Worm (Caenorhabditis elegans) whole organism, L1 larva: ENCODE data around the gene rad-50.

Experiments
- C34B4.2 ChIP-seq: sonication (generic microtip); optimal IDR thresholded peaks from 2 replicates; lab custom pipeline; 2017; ENCODE audit warnings: mild to moderate bottlenecking, missing genetic modification characterization, missing compliant biosample characterization
- aly-2 ChIP-seq: fragments of 150-350 bp; optimal IDR thresholded peaks from 2 replicates; lab custom pipeline; 2014; ENCODE audit warnings: missing biosample characterization, missing genetic modification characterization
- ama-1 ChIP-seq: fragments of 150-350 bp; optimal IDR thresholded peaks from 2 replicates; lab custom pipeline; 2014
- blmp-1 ChIP-seq: fragments of 150-350 bp; optimal IDR thresholded peaks from 2 replicates; lab custom pipeline; 2014; ENCODE audit warnings: missing biosample characterization, missing genetic modification characterization
- ceh-8 ChIP-seq: fragments of 200-800 bp; sonication (Bioruptor generic); optimal IDR thresholded peaks from 2 replicates; lab custom pipeline; 2018; ENCODE audit warnings: mild to moderate bottlenecking, missing genetic modification characterization, moderate library complexity, missing compliant biosample characterization
- ceh-88 ChIP-seq: fragments of 200-800 bp; sonication (Bioruptor generic); IDR thresholded peaks from 2 replicates; pipeline ENCODE4 v1.3.6; 2022; ENCODE audit warnings: missing genetic modification characterization, missing compliant biosample characterization
- ceh-90 ChIP-seq: sonication (generic microtip); optimal IDR thresholded peaks from 2 replicates; lab custom pipeline; 2016; ENCODE audit warnings: missing genetic modification characterization, missing compliant biosample characterization
- dpl-1 ChIP-seq, 3 experiments: fragments of 150-350 bp in 2 of 3; sonication (generic microtip) in 1 of 3; optimal IDR thresholded peaks; 2 replicates each; lab custom pipeline; 2014 to 2017; ENCODE audit warnings: missing biosample characterization in 3 of 3, missing genetic modification characterization in 3 of 3, missing genetic modification reagents in 3 of 3
- dsc-1 ChIP-seq: sonication (generic microtip); optimal IDR thresholded peaks from 2 replicates; lab custom pipeline; 2016; ENCODE audit warnings: mild to moderate bottlenecking, missing genetic modification characterization, missing compliant biosample characterization
- efl-1 ChIP-seq, 4 experiments: fragments of 150-350 bp; optimal IDR thresholded peaks in 3 of 4; peaks in 1 of 4; 1 replicate in 1 of 4; 2 replicates in 3 of 4; lab custom pipeline; 2014; ENCODE audit warnings: missing biosample characterization in 2 of 4, missing genetic modification characterization in 2 of 4, missing genetic modification reagents in 2 of 4
- elt-2 ChIP-seq: sonication (generic microtip); optimal IDR thresholded peaks from 2 replicates; lab custom pipeline; 2016; ENCODE audit warnings: missing genetic modification characterization, mild to moderate bottlenecking, inconsistent platforms, missing compliant biosample characterization, missing genetic modification reagents
- elt-3 ChIP-seq, 6 experiments: fragments of 150-350 bp in 1 of 6; sonication (generic microtip); optimal IDR thresholded peaks; 2 replicates each; lab custom pipeline; 2017 to 2018; ENCODE audit warnings: missing biosample characterization in 6 of 6, missing genetic modification characterization in 6 of 6, inconsistent platforms in 1 of 6
- fkh-10 ChIP-seq: sonication (generic microtip); optimal IDR thresholded peaks from 2 replicates; lab custom pipeline; 2017; ENCODE audit warnings: missing biosample characterization, missing genetic modification reagents, missing genetic modification characterization
- irx-1 ChIP-seq: sonication (generic microtip); optimal IDR thresholded peaks from 2 replicates; lab custom pipeline; 2016; ENCODE audit warnings: missing genetic modification characterization, missing compliant biosample characterization
- lin-13 ChIP-seq: fragments of 150-350 bp; optimal IDR thresholded peaks from 2 replicates; lab custom pipeline; 2014; ENCODE audit warnings: missing biosample characterization, missing genetic modification reagents, missing genetic modification characterization
- lin-14 ChIP-seq: fragments of 200-800 bp; sonication (Bioruptor generic); optimal IDR thresholded peaks from 2 replicates; lab custom pipeline; 2018; ENCODE audit warnings: mild to moderate bottlenecking, missing genetic modification characterization, moderate library complexity, missing compliant biosample characterization
- lin-15B ChIP-seq: fragments of 150-350 bp; sonication (generic microtip); optimal IDR thresholded peaks from 3 replicates; lab custom pipeline; 2014; ENCODE audit warnings: missing biosample characterization, missing genetic modification characterization
- mdl-1 ChIP-seq, 2 experiments: fragments of 150-350 bp; optimal IDR thresholded peaks; 2 replicates each; lab custom pipeline; 2014 to 2017; ENCODE audit warnings: missing biosample characterization in 2 of 2, missing genetic modification characterization in 2 of 2, inconsistent platforms in 1 of 2
- mef-2 ChIP-seq: fragments of 150-350 bp; optimal IDR thresholded peaks from 2 replicates; lab custom pipeline; 2014; ENCODE audit warnings: missing biosample characterization, missing genetic modification characterization
- mep-1 ChIP-seq: fragments of 150-350 bp; optimal IDR thresholded peaks from 2 replicates; lab custom pipeline; 2014; ENCODE audit warnings: missing biosample characterization, missing genetic modification characterization
- nhr-12 ChIP-seq: sonication (generic microtip); optimal IDR thresholded peaks from 2 replicates; lab custom pipeline; 2017; ENCODE audit warnings: missing biosample characterization, missing genetic modification characterization
- nhr-19 ChIP-seq: fragments of 200-800 bp; sonication (Bioruptor generic); conservative IDR thresholded peaks from 2 replicates; pipeline ENCODE4 v1.3.6; 2022; ENCODE audit warnings: missing genetic modification characterization, missing compliant biosample characterization
- nhr-28 ChIP-seq: fragments of 150-350 bp; optimal IDR thresholded peaks from 2 replicates; lab custom pipeline; 2014; ENCODE audit warnings: missing biosample characterization, missing genetic modification characterization
- nhr-47 ChIP-seq: sonication (generic microtip); optimal IDR thresholded peaks from 2 replicates; lab custom pipeline; 2016; ENCODE audit warnings: mild to moderate bottlenecking, missing genetic modification characterization, moderate library complexity, missing compliant biosample characterization
- nhr-71 ChIP-seq: sonication (generic microtip); optimal IDR thresholded peaks from 2 replicates; lab custom pipeline; 2016; ENCODE audit warnings: mild to moderate bottlenecking, missing genetic modification characterization, moderate library complexity, missing compliant biosample characterization
- nhr-76 ChIP-seq: sonication (generic microtip); optimal IDR thresholded peaks from 2 replicates; lab custom pipeline; 2017; ENCODE audit warnings: missing biosample characterization, missing genetic modification characterization
- nhr-90 ChIP-seq: sonication (generic microtip); optimal IDR thresholded peaks from 2 replicates; lab custom pipeline; 2016; ENCODE audit warnings: mild to moderate bottlenecking, missing genetic modification characterization, missing compliant biosample characterization; ENCODE audit not compliant: poor library complexity
- rnt-1 ChIP-seq: sonication (generic microtip); optimal IDR thresholded peaks from 2 replicates; lab custom pipeline; 2016; ENCODE audit warnings: mild to moderate bottlenecking, missing genetic modification characterization, moderate library complexity, missing compliant biosample characterization
- snpc-4 ChIP-seq: fragments of 150-350 bp; optimal IDR thresholded peaks from 2 replicates; lab custom pipeline; 2014; ENCODE audit warnings: missing biosample characterization, missing genetic modification characterization
- snu-23 ChIP-seq: sonication (generic microtip); optimal IDR thresholded peaks from 2 replicates; lab custom pipeline; 2016; ENCODE audit warnings: missing genetic modification characterization, missing compliant biosample characterization
- sox-4 ChIP-seq: sonication (generic microtip); optimal IDR thresholded peaks from 2 replicates; lab custom pipeline; 2016; ENCODE audit warnings: missing genetic modification characterization, missing compliant biosample characterization
- swsn-7 ChIP-seq: sonication (generic microtip); optimal IDR thresholded peaks from 2 replicates; lab custom pipeline; 2016; ENCODE audit warnings: missing genetic modification characterization, missing compliant biosample characterization
- tlp-1 ChIP-seq: fragments of 150-350 bp; optimal IDR thresholded peaks from 2 replicates; lab custom pipeline; 2014; ENCODE audit warnings: missing biosample characterization, missing genetic modification characterization
- unc-30 ChIP-seq: sonication (generic microtip); optimal IDR thresholded peaks from 2 replicates; lab custom pipeline; 2017; ENCODE audit warnings: missing biosample characterization, missing genetic modification characterization

rad-50 gene

DNA sequence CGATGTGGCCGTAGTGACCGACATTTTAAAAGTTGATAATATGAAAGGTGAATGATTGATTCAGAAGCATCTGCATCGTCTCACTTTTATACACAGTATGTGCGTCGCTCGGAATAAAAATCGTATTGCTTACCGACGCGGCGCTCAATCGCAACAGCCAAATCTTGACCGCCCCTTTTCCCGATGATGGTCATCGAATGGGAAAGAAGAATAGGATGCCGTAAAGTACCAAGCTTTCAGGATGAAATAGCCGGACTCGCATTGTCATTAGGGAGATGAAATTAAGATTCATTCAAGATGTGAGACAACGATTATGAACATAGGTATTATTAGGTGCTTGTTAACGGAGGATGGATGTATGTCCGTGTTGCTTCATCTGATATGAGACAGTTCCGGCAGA lies 46.9 kb upstream of the rad-50 start, which contains the start of gene lon-3:
TSS of gene lon-3 (minus strand) at position 101 of the 400 bp plus-strand sequence.
- no peak for TF ChIP-seq ceh-8 (GFP tag; lab: Kevin White, UChicago)
- TF ChIP-seq fkh-10 (GFP tag; lab: Kevin White, UChicago), result no peak
- TF ChIP-seq lin-14 (GFP tag; lab: Kevin White, UChicago), result no peak
- TF ChIP-seq nhr-19, result no peak
- TF ChIP-seq tlp-1 (tag; lab: Kevin White, UChicago), result no peak
- no peak for TF ChIP-seq dsc-1
- TF ChIP-seq mef-2 (tag; lab: Kevin White, UChicago), result no peak
- no peak for TF ChIP-seq dpl-1 (GFP tag; optimal IDR thresholded peaks at IDR 0.05; lab: Kevin White, UChicago)
- TF ChIP-seq sox-4, result no peak
- no peak for TF ChIP-seq nhr-71 (tag; lab: Kevin White, UChicago)
- TF ChIP-seq ceh-88 (GFP tag; lab: Robert Waterston, UW), result no peak
- TF ChIP-seq aly-2 (tag; lab: Kevin White, UChicago), result no peak
- TF ChIP-seq swsn-7 (tag; lab: Kevin White, UChicago), result no peak
- TF ChIP-seq nhr-28 (tag; lab: Kevin White, UChicago), result no peak
- TF ChIP-seq snpc-4 (tag; lab: Kevin White, UChicago), result no peak
- TF ChIP-seq irx-1 (tag; lab: Kevin White, UChicago), result no peak
- no peak for TF ChIP-seq C34B4.2 (tag; lab: Kevin White, UChicago)
- TF ChIP-seq mdl-1 (tag; optimal IDR thresholded peaks at IDR 0.05; lab: Kevin White, UChicago), result no peak
- TF ChIP-seq lin-13 (GFP tag; lab: Kevin White, UChicago), result no peak
- TF ChIP-seq, all 84 proteins: peak for 0

DNA sequence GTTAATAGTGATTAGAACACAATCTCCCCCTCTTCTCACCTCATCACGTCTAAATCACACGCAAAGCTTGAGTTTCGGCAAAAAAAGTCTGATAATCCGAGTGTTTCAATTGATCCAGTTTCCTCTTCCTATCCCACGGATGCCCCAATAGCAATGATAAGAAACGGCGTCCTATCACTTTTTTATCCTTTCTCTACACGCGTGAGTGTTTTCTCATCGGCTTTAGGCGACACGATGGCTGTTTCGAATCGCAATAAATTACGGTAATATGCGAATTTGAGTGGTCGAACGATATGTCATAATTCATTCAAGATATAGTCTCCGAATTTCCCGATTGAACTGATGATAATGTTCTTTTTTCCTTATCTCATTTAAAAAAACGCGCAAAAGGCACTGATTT lies 46.0 kb upstream of the rad-50 start:
- TF ChIP-seq nhr-47 (tag; lab: Kevin White, UChicago), result no peak
- peak in 1 of 6 experiments; percentile 92 for TF ChIP-seq elt-3 (tag; optimal IDR thresholded peaks at IDR 0.05; lab: Kevin White, UChicago)
- TF ChIP-seq blmp-1 (tag; lab: Kevin White, UChicago), result peak; percentile 97

DNA sequence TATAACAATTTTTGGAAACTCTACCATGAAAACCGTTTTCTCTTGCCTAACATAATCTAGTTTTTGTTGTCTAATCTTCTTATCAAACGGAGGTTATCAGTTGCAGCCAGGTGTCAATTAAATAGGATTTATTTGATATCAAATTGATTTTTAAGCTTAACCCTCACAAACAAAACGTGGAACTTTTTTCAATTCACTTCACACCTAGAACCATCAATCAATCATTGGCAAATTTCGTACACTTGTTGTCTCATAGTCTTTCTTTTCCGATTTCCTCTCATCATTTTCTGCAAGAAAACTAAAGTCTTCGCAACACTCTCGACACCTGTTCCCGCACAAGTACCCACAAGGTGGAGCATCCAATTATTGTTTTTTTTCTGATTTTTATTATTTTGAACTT lies 36.8 kb upstream of the rad-50 start:
- peak; percentile 44 for TF ChIP-seq lin-14 (GFP tag; lab: Kevin White, UChicago)
- TF ChIP-seq rnt-1 (tag; lab: Kevin White, UChicago), result peak; percentile 24
- no peak for TF ChIP-seq ceh-90
- peak; percentile 21 for TF ChIP-seq elt-2

DNA sequence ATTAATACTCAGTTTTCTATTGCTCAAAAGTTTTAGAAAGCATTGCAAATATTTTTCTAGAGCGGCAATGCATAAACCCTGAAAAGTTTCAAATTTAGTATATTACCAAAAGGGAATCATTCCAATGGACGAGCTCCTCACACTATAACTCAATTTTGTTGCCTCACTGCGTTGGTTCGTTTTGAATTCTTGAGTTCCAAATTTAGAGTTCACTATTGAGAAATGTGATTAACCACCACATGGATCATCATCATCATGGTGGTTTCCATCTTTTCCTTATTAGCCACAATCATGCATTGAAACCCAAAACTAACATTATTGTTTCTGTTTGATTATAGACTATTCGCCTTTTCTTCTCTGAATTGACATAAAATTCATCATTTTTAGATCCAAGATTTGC lies 35.5 kb upstream of the rad-50 start:
- TF ChIP-seq unc-30 (tag; lab: Kevin White, UChicago) (no peak), aly-2 (tag; lab: Kevin White, UChicago) (no peak), dsc-1 (no peak), snu-23 (GFP tag; lab: Kevin White, UChicago) (no peak), lin-15B (no peak), nhr-76 (tag; lab: Kevin White, UChicago) (no peak), tlp-1 (tag; lab: Kevin White, UChicago) (no peak), nhr-12 (no peak), ama-1 (lab: Kevin White, UChicago) (no peak)

DNA sequence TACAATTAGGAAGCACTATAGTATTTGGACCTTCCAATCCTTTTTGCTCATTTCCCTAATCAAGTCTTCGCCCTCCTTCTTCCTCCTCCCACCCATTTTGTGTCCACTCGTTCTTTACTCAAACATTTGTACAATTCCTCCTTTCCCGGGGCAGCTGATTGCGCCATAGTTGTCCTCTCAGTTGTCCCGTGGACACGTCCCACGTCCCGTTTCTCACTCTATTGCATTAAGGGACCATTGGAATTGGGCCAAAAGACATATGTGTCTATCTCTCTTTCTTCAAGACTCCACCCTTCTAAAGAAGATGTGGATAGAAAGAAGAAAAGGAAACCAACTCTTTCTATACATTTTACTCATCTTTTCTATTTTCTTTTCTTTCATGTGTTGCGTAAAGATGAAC lies 34.4 kb upstream of the rad-50 start:
- TF ChIP-seq efl-1 (optimal IDR thresholded peaks at IDR 0.05; lab: Kevin White, UChicago) (no peak), efl-1 (GFP tag; optimal IDR thresholded peaks at IDR 0.05 in 1 of 2; lab: Kevin White, UChicago) (peak in 1 of 2 experiments; percentile 13), nhr-90 (tag; lab: Kevin White, UChicago) (no peak), lin-14 (GFP tag; lab: Kevin White, UChicago) (peak; percentile 82), mep-1 (peak; percentile 3), sox-4 (no peak)
